Worm (Caenorhabditis elegans): ENCODE results near the gene tsp-8.

Gene tsp-8

DNA sequence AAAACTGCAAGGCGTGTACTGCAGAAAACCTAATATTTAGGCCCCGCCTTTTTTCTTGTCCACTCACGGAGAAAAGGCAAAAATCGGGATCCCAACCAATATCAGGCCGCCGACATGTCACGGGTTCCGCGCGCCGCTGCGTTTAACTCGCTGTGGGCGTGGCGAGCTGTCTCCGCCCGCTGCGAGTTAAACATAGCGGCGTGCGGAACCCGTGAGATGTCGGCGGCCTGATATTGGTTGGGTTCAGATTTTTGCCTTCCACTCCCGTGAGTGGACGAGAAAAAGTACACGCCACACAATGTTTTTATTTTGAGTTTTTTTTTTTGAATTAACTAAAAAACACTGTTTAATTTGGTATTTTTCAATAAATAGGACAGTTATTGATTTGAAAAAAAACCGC, 13.8 kb downstream of the tsp-8 start:
- TF ChIP-seq dmd-8 (GFP tag; IDR thresholded peaks at IDR 0.05): no peak
- TF ChIP-seq daf-16 (GFP tag; optimal IDR thresholded peaks at IDR 0.05): no peak
- TF ChIP-seq daf-16 (tag; optimal IDR thresholded peaks at IDR 0.05): no peak
- no peak for TF ChIP-seq hmg-1.1 (GFP tag; IDR thresholded peaks at IDR 0.05)
- TF ChIP-seq set-16 (GFP tag; IDR thresholded peaks at IDR 0.05): peak; percentile 65

DNA sequence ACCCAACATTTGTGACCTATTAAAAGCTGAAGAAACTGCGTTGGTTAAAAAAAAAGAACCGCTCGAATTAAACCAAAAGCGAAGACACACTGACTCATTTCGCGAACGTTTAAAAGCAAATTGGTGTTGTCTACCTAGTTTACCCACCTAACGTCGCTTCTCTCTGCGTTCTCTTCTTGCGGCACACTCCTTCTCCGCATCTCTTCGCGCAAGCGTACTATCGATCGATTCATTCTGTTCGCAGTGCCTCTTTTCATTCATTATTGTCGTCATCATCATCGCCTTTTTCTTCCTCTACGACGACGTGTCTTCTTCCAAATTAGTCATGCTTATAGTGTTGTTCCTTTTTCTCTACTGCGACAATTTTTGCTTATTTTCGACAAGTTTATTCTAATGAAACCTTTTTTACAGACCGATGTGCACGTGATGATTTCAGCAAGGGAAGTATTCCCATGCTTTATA, 18.1 kb downstream of the tsp-8 start, which contains the start of gene atrn-1:
Gene atrn-1 (plus strand): TSS at position 412 of the 462 bp plus-strand sequence.
- TF ChIP-seq nhr-28 (tag; optimal IDR thresholded peaks at IDR 0.05) (peak; percentile 2), mes-2 (tag; optimal IDR thresholded peaks at IDR 0.05; ENCODE audit: poor library complexity, severe bottlenecking) (no peak), dmd-8 (GFP tag; IDR thresholded peaks at IDR 0.05) (no peak), snpc-1.2 (GFP tag; IDR thresholded peaks at IDR 0.05) (no peak), nhr-48 (tag; optimal IDR thresholded peaks at IDR 0.05) (no peak), spr-3 (GFP tag; optimal IDR thresholded peaks at IDR 0.05) (no peak), vab-7 (GFP tag; IDR thresholded peaks at IDR 0.05) (no peak), unc-62 (GFP tag; optimal IDR thresholded peaks at IDR 0.05 in 1 of 2) (peak in 1 of 2 experiments; percentile 54), unc-62 (tag; optimal IDR thresholded peaks at IDR 0.05) (no peak), Y48G9A.11 (GFP tag; IDR thresholded peaks at IDR 0.05) (no peak), dpl-1 (GFP tag; optimal IDR thresholded peaks at IDR 0.05) (no peak), hlh-11 (tag; optimal IDR thresholded peaks at IDR 0.05) (peak; percentile 23), fkh-10 (GFP tag; optimal IDR thresholded peaks at IDR 0.05) (no peak), nhr-237 (tag; optimal IDR thresholded peaks at IDR 0.05) (no peak), unc-39 (tag; optimal IDR thresholded peaks at IDR 0.05) (no peak), tag-97 (GFP tag; IDR thresholded peaks at IDR 0.05) (no peak), ceh-32 (tag; optimal IDR thresholded peaks at IDR 0.05; ENCODE audit: poor library complexity) (no peak), set-16 (GFP tag; IDR thresholded peaks at IDR 0.05) (no peak), mep-1 (tag; optimal IDR thresholded peaks at IDR 0.05) (peak; percentile 15), attf-4 (tag; optimal IDR thresholded peaks at IDR 0.05) (no peak), dmd-6 (GFP tag; IDR thresholded peaks at IDR 0.05) (no peak), madf-9 (GFP tag; conservative IDR thresholded peaks at IDR 0.05) (no peak), pqm-1 (tag; optimal IDR thresholded peaks at IDR 0.05) (no peak), ctbp-1 (GFP tag; IDR thresholded peaks at IDR 0.05) (no peak), F37D6.2 (tag; optimal IDR thresholded peaks at IDR 0.05) (no peak), arid-1 (GFP tag; conservative IDR thresholded peaks at IDR 0.05) (no peak), zip-11 (GFP tag; IDR thresholded peaks at IDR 0.05) (no peak), hmg-1.1 (GFP tag; IDR thresholded peaks at IDR 0.05) (0 out of 2 replicates have a peak, but pooled peaks have one; percentile 21), spr-1 (tag; optimal IDR thresholded peaks at IDR 0.05) (no peak), F10B5.3 (tag; optimal IDR thresholded peaks at IDR 0.05) (no peak), daf-19 (GFP tag; conservative IDR thresholded peaks at IDR 0.05) (no peak), egl-43 (GFP tag; IDR thresholded peaks at IDR 0.05) (no peak), snpc-4 (tag; optimal IDR thresholded peaks at IDR 0.05) (no peak), madf-5 (GFP tag; IDR thresholded peaks at IDR 0.05) (no peak), dve-1 (tag; optimal IDR thresholded peaks at IDR 0.05; ENCODE audit: insufficient read depth) (no peak), R02D3.7 (tag; optimal IDR thresholded peaks at IDR 0.05) (no peak), aha-1 (tag) (peak; percentile 45), nhr-42 (GFP tag; IDR thresholded peaks at IDR 0.05) (no peak), tra-1 (GFP tag; IDR thresholded peaks at IDR 0.05) (no peak), nhr-10 (tag; optimal IDR thresholded peaks at IDR 0.05) (no peak), ztf-11 (tag; optimal IDR thresholded peaks at IDR 0.05) (no peak), nhr-6 (tag; optimal IDR thresholded peaks at IDR 0.05) (no peak), zip-2 (tag; optimal IDR thresholded peaks at IDR 0.05) (no peak), lin-29 (GFP tag; IDR thresholded peaks at IDR 0.05) (no peak), ceh-28 (tag; optimal IDR thresholded peaks at IDR 0.05) (peak; percentile 57), skn-1 (tag; optimal IDR thresholded peaks at IDR 0.05) (no peak), ZK546.5 (tag; optimal IDR thresholded peaks at IDR 0.05) (no peak), ztf-7 (tag; optimal IDR thresholded peaks at IDR 0.05) (no peak), lir-3 (tag; optimal IDR thresholded peaks at IDR 0.05) (no peak), lsy-2 (tag; optimal IDR thresholded peaks at IDR 0.05) (no peak)

All from whole organism, L4 larva.